Worm (Caenorhabditis elegans) whole organism, mixed stage, embryonic: ENCODE results near the gene fkb-4.

Experiments
- elt-3 ChIP-seq: fragments of 150-350 bp; optimal IDR thresholded peaks from 2 replicates; lab custom pipeline; 2014; ENCODE audit warnings: missing biosample characterization, missing genetic modification characterization
- mep-1 ChIP-seq: fragments of 150-350 bp; optimal IDR thresholded peaks from 2 replicates; lab custom pipeline; 2017; ENCODE audit warnings: missing biosample characterization, missing genetic modification reagents, missing genetic modification characterization, inconsistent platforms
- pha-4 ChIP-seq: fragments of 150-350 bp; optimal IDR thresholded peaks from 2 replicates; lab custom pipeline; 2018; ENCODE audit warnings: missing biosample characterization, missing genetic modification reagents, missing genetic modification characterization
- ztf-11 ChIP-seq: fragments of 150-350 bp; optimal IDR thresholded peaks from 2 replicates; lab custom pipeline; 2014; ENCODE audit warnings: missing biosample characterization, missing genetic modification characterization

- TF ChIP-seq elt-3 (tag; lab: Kevin White, UChicago), result no peak
- TF ChIP-seq mep-1 (tag; lab: Kevin White, UChicago), result no peak
- no peak for TF ChIP-seq ztf-11 (tag; lab: Kevin White, UChicago)
- no peak for TF ChIP-seq pha-4 (tag; lab: Kevin White, UChicago)
These were observed 32.1 kb downstream of the fkb-4 start, which contains the start of gene gpa-13 for ce11 chrV:12754839-12755238.
